Worm (Caenorhabditis elegans): ENCODE results near the gene his-39.

his-39 gene

DNA sequence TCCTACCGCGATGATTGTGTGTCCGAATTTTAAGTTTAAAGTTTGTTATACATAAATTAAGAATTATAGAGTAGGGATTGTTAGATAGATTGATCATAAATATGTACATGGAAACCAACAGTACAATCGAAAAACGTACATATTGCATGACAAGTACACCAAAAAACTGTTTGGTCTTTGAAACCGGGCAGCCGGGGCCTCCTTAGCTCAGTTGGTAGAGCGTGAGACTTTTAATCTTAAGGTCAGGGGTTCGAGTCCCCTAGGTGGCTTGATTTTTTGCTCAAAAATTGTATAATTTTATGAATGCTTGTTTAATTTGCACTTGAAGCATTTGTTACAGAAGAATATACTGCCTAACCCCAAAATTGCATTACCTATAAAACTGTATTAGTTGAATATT is 41.2 kb upstream of the his-39 start (continued):
- TF ChIP-seq chd-7 (tag; optimal IDR thresholded peaks at IDR 0.05): no peak
- TF ChIP-seq C06A6.2 (GFP tag; conservative IDR thresholded peaks at IDR 0.05): no peak
- no peak for TF ChIP-seq ztf-22 (GFP tag; optimal IDR thresholded peaks at IDR 0.05)
- no peak for TF ChIP-seq Y67H2A.10 (GFP tag; conservative IDR thresholded peaks at IDR 0.05)
- no peak for TF ChIP-seq K11D2.4 (GFP tag; IDR thresholded peaks at IDR 0.05)
- peak; percentile 69 for TF ChIP-seq die-1 (tag; optimal IDR thresholded peaks at IDR 0.05)
- TF ChIP-seq lir-1 (GFP tag; conservative IDR thresholded peaks at IDR 0.05): no peak
- TF ChIP-seq Y79H2A.3 (GFP tag; conservative IDR thresholded peaks at IDR 0.05): 0 out of 2 replicates have a peak, but pooled peaks have one; percentile 19
- TF ChIP-seq F23B12.7 (tag; optimal IDR thresholded peaks at IDR 0.05; ENCODE audit: insufficient read depth): no peak
- 0 out of 2 replicates have a peak, but pooled peaks have one; percentile 17 for TF ChIP-seq rcor-1 (GFP tag; IDR thresholded peaks at IDR 0.05)
- no peak for TF ChIP-seq madf-3 (GFP tag; IDR thresholded peaks at IDR 0.05)
- TF ChIP-seq pha-4 (tag; optimal IDR thresholded peaks at IDR 0.05): no peak
- TF ChIP-seq B0035.1 (tag; optimal IDR thresholded peaks at IDR 0.05): no peak
- no peak for TF ChIP-seq F57C9.4 (tag; optimal IDR thresholded peaks at IDR 0.05)
- peak; percentile 50 for TF ChIP-seq pbrm-1 (GFP tag; IDR thresholded peaks at IDR 0.05)
- TF ChIP-seq F55B11.4 (tag; optimal IDR thresholded peaks at IDR 0.05; ENCODE audit: borderline replicate concordance, insufficient read depth): no peak
- TF ChIP-seq ccch-3 (GFP tag; optimal IDR thresholded peaks at IDR 0.05): no peak
- peak; percentile 29 for TF ChIP-seq snpc-1.1 (tag; optimal IDR thresholded peaks at IDR 0.05; ENCODE audit: insufficient read depth)
- no peak for TF ChIP-seq mes-4 (tag; optimal IDR thresholded peaks at IDR 0.05)
- TF ChIP-seq lsy-27 (tag; optimal IDR thresholded peaks at IDR 0.05; ENCODE audit: borderline replicate concordance, insufficient read depth): no peak
- TF ChIP-seq nfyb-1 (GFP tag; IDR thresholded peaks at IDR 0.05): no peak
- TF ChIP-seq aptf-2 (GFP tag; conservative IDR thresholded peaks at IDR 0.05): no peak
- no peak for TF ChIP-seq B0336.3 (GFP tag; IDR thresholded peaks at IDR 0.05)
- TF ChIP-seq ztf-3 (GFP tag; optimal IDR thresholded peaks at IDR 0.05): no peak
- peak; percentile 28 for TF ChIP-seq lsl-1 (GFP tag; optimal IDR thresholded peaks at IDR 0.05)
- no peak for TF ChIP-seq mxl-1 (tag; optimal IDR thresholded peaks at IDR 0.05)
- TF ChIP-seq sdz-38 (tag; optimal IDR thresholded peaks at IDR 0.05): no peak
- TF ChIP-seq mel-28 (tag; optimal IDR thresholded peaks at IDR 0.05; ENCODE audit: borderline replicate concordance): no peak
- no peak for TF ChIP-seq mcd-1 (GFP tag; IDR thresholded peaks at IDR 0.05)
- no peak for TF ChIP-seq nhr-120 (GFP tag; IDR thresholded peaks at IDR 0.05)
- TF ChIP-seq Y53F4B.3 (GFP tag; IDR thresholded peaks at IDR 0.05): 0 out of 2 replicates have a peak, but pooled peaks have one; percentile 26
- no peak for TF ChIP-seq atf-7 (tag; optimal IDR thresholded peaks at IDR 0.05)
- no peak for TF ChIP-seq hmg-20 (GFP tag; IDR thresholded peaks at IDR 0.05)
- no peak for TF ChIP-seq F49E8.2 (tag; optimal IDR thresholded peaks at IDR 0.05; ENCODE audit: insufficient read depth)
- TF ChIP-seq efl-1 (GFP tag; optimal IDR thresholded peaks at IDR 0.05): no peak

DNA sequence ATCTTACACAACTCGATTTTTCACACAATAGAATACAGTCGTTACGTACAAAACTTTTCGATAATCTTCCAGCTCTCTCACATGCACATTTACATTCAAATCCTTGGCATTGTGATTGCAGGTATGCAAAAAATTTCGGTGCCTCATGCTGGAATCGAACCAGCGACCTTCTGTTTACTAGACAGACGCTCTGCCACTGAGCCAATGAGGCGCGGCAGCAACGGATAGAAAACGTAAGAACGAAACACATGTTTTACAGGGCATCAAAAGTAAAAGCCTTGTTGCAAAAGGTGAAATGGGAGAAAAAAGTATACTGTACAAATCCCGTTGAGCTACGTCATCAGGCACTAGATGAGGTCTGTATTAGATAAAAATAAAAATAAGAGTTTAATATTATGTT is 40.3 kb upstream of the his-39 start:
- TF ChIP-seq rpc-1 (optimal IDR thresholded peaks at IDR 0.05): peak; percentile 72
- TF ChIP-seq rpc-1 (tag; optimal IDR thresholded peaks at IDR 0.05): peak; percentile 88
- no peak for TF ChIP-seq ceh-100 (GFP tag; IDR thresholded peaks at IDR 0.05)
- no peak for TF ChIP-seq bed-1 (GFP tag; IDR thresholded peaks at IDR 0.05)
- TF ChIP-seq sdz-38 (tag; optimal IDR thresholded peaks at IDR 0.05): no peak
- peak; percentile 89 for TF ChIP-seq him-1 (tag; optimal IDR thresholded peaks at IDR 0.05)
- TF ChIP-seq chd-7 (tag; optimal IDR thresholded peaks at IDR 0.05): no peak
- TF ChIP-seq let-526 (GFP tag; IDR thresholded peaks at IDR 0.05): no peak
- TF ChIP-seq egrh-3 (GFP tag; IDR thresholded peaks at IDR 0.05): no peak
- TF ChIP-seq pha-4 (tag; optimal IDR thresholded peaks at IDR 0.05): no peak
- TF ChIP-seq repo-1 (tag; optimal IDR thresholded peaks at IDR 0.05): no peak
- peak; percentile 11 for TF ChIP-seq somi-1 (GFP tag; optimal IDR thresholded peaks at IDR 0.05)
- peak; percentile 86 for TF ChIP-seq lin-26 (GFP tag; IDR thresholded peaks at IDR 0.05)
- TF ChIP-seq ccch-3 (GFP tag; optimal IDR thresholded peaks at IDR 0.05): no peak
- no peak for TF ChIP-seq C17E4.6 (GFP tag; IDR thresholded peaks at IDR 0.05)
- no peak for TF ChIP-seq mel-28 (tag; optimal IDR thresholded peaks at IDR 0.05; ENCODE audit: borderline replicate concordance)
- TF ChIP-seq attf-6 (GFP tag; IDR thresholded peaks at IDR 0.05): 0 out of 2 replicates have a peak, but pooled peaks have one; percentile 47
- no peak for TF ChIP-seq tlf-1 (GFP tag; optimal IDR thresholded peaks at IDR 0.05)
- no peak for TF ChIP-seq nhr-120 (GFP tag; IDR thresholded peaks at IDR 0.05)
- no peak for TF ChIP-seq ztf-22 (GFP tag; optimal IDR thresholded peaks at IDR 0.05)
- TF ChIP-seq rcor-1 (GFP tag; IDR thresholded peaks at IDR 0.05): no peak
